Fruit fly (Drosophila melanogaster) whole organism, embryonic: ENCODE measurements around the gene CG13481.

Experiments used
- Antp ChIP-seq: fragments of 200-800 bp; sonication (Bioruptor generic); optimal IDR thresholded peaks from 3 replicates; lab custom pipeline; 2016; ENCODE audit warnings: missing biosample characterization, missing genetic modification characterization
- Bteb2 ChIP-seq: fragments of 200-800 bp; sonication (Bioruptor generic); optimal IDR thresholded peaks from 2 replicates; lab custom pipeline; 2016; ENCODE audit warnings: missing biosample characterization, missing genetic modification characterization
- CG13123 ChIP-seq: fragments of 200-800 bp; sonication (Bioruptor generic); optimal IDR thresholded peaks from 2 replicates; lab custom pipeline; 2016; ENCODE audit warnings: missing biosample characterization, missing genetic modification characterization
- CG13287 ChIP-seq: fragments of 200-800 bp; sonication (Bioruptor generic); IDR thresholded peaks from 2 replicates; pipeline ENCODE4 v1.3.6; 2022; ENCODE audit warnings: missing biosample characterization, missing genetic modification characterization; ENCODE audit not compliant: partially characterized antibody
- CG13296 ChIP-seq: fragments of 200-800 bp; sonication (Bioruptor generic); optimal IDR thresholded peaks from 3 replicates; lab custom pipeline; 2018; ENCODE audit warnings: missing biosample characterization, mild to moderate bottlenecking, missing genetic modification characterization
- CG13894 ChIP-seq: fragments of 200-800 bp; sonication (Bioruptor generic); optimal IDR thresholded peaks from 3 replicates; lab custom pipeline; 2018; ENCODE audit warnings: missing biosample characterization, mild to moderate bottlenecking, missing genetic modification characterization, moderate library complexity
- CG1529 ChIP-seq: fragments of 200-800 bp; sonication (Bioruptor generic); optimal IDR thresholded peaks from 3 replicates; lab custom pipeline; 2018; ENCODE audit warnings: missing biosample characterization, missing genetic modification characterization
- CG16815 ChIP-seq: fragments of 200-800 bp; sonication (Bioruptor generic); optimal IDR thresholded peaks from 3 replicates; lab custom pipeline; 2017; ENCODE audit warnings: missing biosample characterization, mild to moderate bottlenecking, missing genetic modification characterization
- CG17186 ChIP-seq: fragments of 200-800 bp; sonication (Bioruptor generic); optimal IDR thresholded peaks from 3 replicates; lab custom pipeline; 2017; ENCODE audit warnings: missing biosample characterization, missing genetic modification reagents, missing genetic modification characterization
- CG17829 ChIP-seq: fragments of 200-800 bp; optimal IDR thresholded peaks from 2 replicates; lab custom pipeline; 2019; ENCODE audit warnings: missing biosample characterization, mild to moderate bottlenecking, missing genetic modification characterization, moderate library complexity
- CG2120 ChIP-seq: fragments of 200-800 bp; sonication (Bioruptor generic); optimal IDR thresholded peaks from 3 replicates; lab custom pipeline; 2016; ENCODE audit warnings: missing biosample characterization, missing genetic modification characterization
- CG2129 ChIP-seq: fragments of 200-800 bp; sonication (Bioruptor generic); IDR thresholded peaks from 2 replicates; pipeline ENCODE4 v1.3.6; 2022; ENCODE audit warnings: missing biosample characterization, missing genetic modification characterization; ENCODE audit not compliant: partially characterized antibody
- CG33557 ChIP-seq: fragments of 200-800 bp; sonication (Bioruptor generic); optimal IDR thresholded peaks from 2 replicates; lab custom pipeline; 2019; ENCODE audit warnings: missing biosample characterization, mild to moderate bottlenecking, missing genetic modification characterization, moderate library complexity
- CG34376 ChIP-seq: fragments of 200-800 bp; sonication (Bioruptor generic); optimal IDR thresholded peaks from 2 replicates; lab custom pipeline; 2018; ENCODE audit warnings: missing biosample characterization, mild to moderate bottlenecking, missing genetic modification characterization
- CG4617 ChIP-seq: fragments of 200-800 bp; sonication (Bioruptor generic); optimal IDR thresholded peaks from 3 replicates; lab custom pipeline; 2016; ENCODE audit warnings: missing biosample characterization, missing genetic modification characterization, borderline replicate concordance
- CG6683 ChIP-seq: fragments of 200-800 bp; sonication (Bioruptor generic); optimal IDR thresholded peaks from 2 replicates; lab custom pipeline; 2017; ENCODE audit warnings: missing biosample characterization, mild to moderate bottlenecking, missing genetic modification characterization, missing genetic modification reagents
- CG6689 ChIP-seq: fragments of 200-800 bp; sonication (Bioruptor generic); IDR thresholded peaks from 2 replicates; pipeline ENCODE4 v1.3.6; 2022; ENCODE audit warnings: missing biosample characterization, missing genetic modification characterization
- CG7745 ChIP-seq: fragments of 200-800 bp; sonication (Bioruptor generic); optimal IDR thresholded peaks from 2 replicates; lab custom pipeline; 2018; ENCODE audit warnings: missing biosample characterization, mild to moderate bottlenecking, missing genetic modification characterization, moderate library complexity
- CG8089 ChIP-seq: fragments of 200-800 bp; sonication (Bioruptor generic); optimal IDR thresholded peaks from 3 replicates; lab custom pipeline; 2016; ENCODE audit warnings: missing biosample characterization, missing genetic modification characterization
- CG8281 ChIP-seq: fragments of 200-800 bp; sonication (Bioruptor generic); optimal IDR thresholded peaks from 2 replicates; lab custom pipeline; 2018; ENCODE audit warnings: missing biosample characterization, mild to moderate bottlenecking, missing genetic modification characterization, moderate library complexity
- CG8924 ChIP-seq: fragments of 200-800 bp; optimal IDR thresholded peaks from 3 replicates; lab custom pipeline; 2019; ENCODE audit warnings: missing biosample characterization, mild to moderate bottlenecking, missing genetic modification characterization, moderate library complexity
- E2f2 ChIP-seq: fragments of 200-800 bp; sonication (Bioruptor generic); IDR thresholded peaks from 2 replicates; pipeline ENCODE4 v1.3.6; 2022; ENCODE audit warnings: missing biosample characterization, missing genetic modification characterization
- Eip74EF ChIP-seq, 2 experiments: fragments of 200-800 bp in 1 of 2; fragments of >200 bp in 1 of 2; sonication (Bioruptor generic) in 1 of 2; optimal IDR thresholded peaks; 2 replicates each; lab custom pipeline; 2017 to 2019; ENCODE audit warnings: missing biosample characterization in 2 of 2, missing genetic modification characterization in 2 of 2, mild to moderate bottlenecking in 1 of 2, moderate library complexity in 1 of 2
- Hmx ChIP-seq: fragments of 200-800 bp; sonication (Bioruptor generic); optimal IDR thresholded peaks from 2 replicates; lab custom pipeline; 2016; ENCODE audit warnings: missing biosample characterization, missing genetic modification characterization
- Kr ChIP-seq: fragments of 200-800 bp; sonication (Bioruptor generic); optimal IDR thresholded peaks from 2 replicates; lab custom pipeline; 2017; ENCODE audit warnings: missing biosample characterization, mild to moderate bottlenecking, missing genetic modification characterization
- MTF-1 ChIP-seq: fragments of 200-800 bp; sonication (Bioruptor generic); optimal IDR thresholded peaks from 2 replicates; lab custom pipeline; 2018; ENCODE audit warnings: missing biosample characterization, mild to moderate bottlenecking, missing genetic modification characterization, borderline replicate concordance
- Mrtf ChIP-seq: fragments of 200-800 bp; sonication (Bioruptor generic); IDR thresholded peaks from 3 replicates; pipeline ENCODE4 v1.3.6; 2022; ENCODE audit warnings: missing biosample characterization, missing genetic modification characterization
- NC2β ChIP-seq: fragments of 200-800 bp; sonication (Bioruptor generic); optimal IDR thresholded peaks from 2 replicates; lab custom pipeline; 2016; ENCODE audit warnings: missing biosample characterization, missing genetic modification characterization
- Poxn ChIP-seq: fragments of 200-800 bp; sonication (Bioruptor generic); IDR thresholded peaks from 2 replicates; pipeline ENCODE4 v1.3.6; 2022; ENCODE audit warnings: missing biosample characterization, missing genetic modification characterization
- Sox100B ChIP-seq: fragments of 200-800 bp; sonication (Bioruptor generic); optimal IDR thresholded peaks from 3 replicates; lab custom pipeline; 2018; ENCODE audit warnings: missing biosample characterization, mild to moderate bottlenecking, missing genetic modification characterization
- Sox102F ChIP-seq: fragments of 200-800 bp; sonication (Bioruptor generic); optimal IDR thresholded peaks from 2 replicates; lab custom pipeline; 2018; ENCODE audit warnings: missing biosample characterization, mild to moderate bottlenecking, missing genetic modification characterization, moderate library complexity
- aop ChIP-seq: fragments of 200-800 bp; sonication (Bioruptor generic); IDR thresholded peaks from 2 replicates; pipeline ENCODE4 v1.3.6; 2022; ENCODE audit warnings: missing biosample characterization, missing genetic modification characterization
- bowl ChIP-seq: fragments of 200-800 bp; sonication (Bioruptor generic); IDR thresholded peaks from 2 replicates; pipeline ENCODE4 v1.3.6; 2022; ENCODE audit warnings: missing biosample characterization, missing genetic modification characterization
- dimm ChIP-seq: fragments of 200-800 bp; sonication (Bioruptor generic); IDR thresholded peaks from 2 replicates; pipeline ENCODE4 v1.3.6; 2022; ENCODE audit warnings: missing biosample characterization, missing genetic modification characterization
- dysf ChIP-seq: fragments of 200-800 bp; sonication (Bioruptor generic); IDR thresholded peaks from 3 replicates; pipeline ENCODE4 v1.3.6; 2022; ENCODE audit warnings: missing biosample characterization, missing genetic modification characterization
- gce ChIP-seq: fragments of 200-800 bp; sonication (Bioruptor generic); IDR thresholded peaks from 3 replicates; pipeline ENCODE4 v1.3.6; 2022; ENCODE audit warnings: missing biosample characterization, missing genetic modification characterization
- gcm ChIP-seq: fragments of 200-800 bp; sonication (Bioruptor generic); optimal IDR thresholded peaks from 2 replicates; lab custom pipeline; 2019; ENCODE audit warnings: missing biosample characterization, mild to moderate bottlenecking, missing genetic modification characterization, moderate library complexity
- hkb ChIP-seq, 2 experiments: fragments of 200-800 bp in 1 of 2; fragments of >200 bp in 1 of 2; sonication (Bioruptor generic) in 1 of 2; IDR thresholded peaks in 1 of 2; optimal IDR thresholded peaks in 1 of 2; 2 replicates each; pipeline versions ENCODE4 v1.3.6 to Lab custom; 2017 to 2022; ENCODE audit warnings: missing biosample characterization in 1 of 2, missing genetic modification characterization in 1 of 2
- lola ChIP-seq, 3 experiments: fragments of >200 bp in 2 of 3; fragments of 200-800 bp in 1 of 3; sonication (Bioruptor generic) in 1 of 3; optimal IDR thresholded peaks; 2 replicates each; lab custom pipeline; 2017 to 2019; ENCODE audit warnings: missing biosample characterization in 3 of 3, missing genetic modification characterization in 3 of 3, mild to moderate bottlenecking in 1 of 3, moderate library complexity in 1 of 3
- luna ChIP-seq: fragments of 200-800 bp; sonication (Bioruptor generic); optimal IDR thresholded peaks from 2 replicates; lab custom pipeline; 2016; ENCODE audit warnings: missing biosample characterization, missing genetic modification characterization
- nau ChIP-seq: fragments of 200-800 bp; sonication (Bioruptor generic); optimal IDR thresholded peaks from 3 replicates; lab custom pipeline; 2017; ENCODE audit warnings: missing biosample characterization, mild to moderate bottlenecking, missing genetic modification characterization, missing genetic modification reagents
- pho ChIP-seq: fragments of 200-800 bp; sonication (Bioruptor generic); optimal IDR thresholded peaks from 2 replicates; lab custom pipeline; 2016; ENCODE audit warnings: missing biosample characterization, missing genetic modification characterization
- pros ChIP-seq: fragments of 200-800 bp; sonication (Bioruptor generic); optimal IDR thresholded peaks from 3 replicates; lab custom pipeline; 2019; ENCODE audit warnings: missing biosample characterization, mild to moderate bottlenecking, missing genetic modification characterization, moderate library complexity
- pum ChIP-seq: fragments of 200-800 bp; sonication (Bioruptor generic); optimal IDR thresholded peaks from 2 replicates; lab custom pipeline; 2016; ENCODE audit warnings: missing biosample characterization, missing genetic modification characterization
- ro ChIP-seq: fragments of 200-800 bp; sonication (Bioruptor generic); IDR thresholded peaks from 2 replicates; pipeline ENCODE4 v1.3.6; 2022; ENCODE audit warnings: missing biosample characterization, missing genetic modification characterization
- sd ChIP-seq: fragments of 200-800 bp; sonication (Bioruptor generic); optimal IDR thresholded peaks from 3 replicates; lab custom pipeline; 2018; ENCODE audit warnings: missing biosample characterization, mild to moderate bottlenecking, missing genetic modification characterization, moderate library complexity
- sna ChIP-seq: fragments of 200-800 bp; sonication (Bioruptor generic); IDR thresholded peaks from 2 replicates; pipeline ENCODE4 v1.3.6; 2022; ENCODE audit warnings: missing biosample characterization, missing genetic modification characterization; ENCODE audit not compliant: partially characterized antibody
- ssp ChIP-seq: fragments of 200-800 bp; sonication (Bioruptor generic); IDR thresholded peaks from 2 replicates; pipeline ENCODE4 v1.3.6; 2022; ENCODE audit warnings: missing biosample characterization, missing genetic modification characterization
- trh ChIP-seq: fragments of 200-800 bp; sonication (Bioruptor generic); optimal IDR thresholded peaks from 2 replicates; lab custom pipeline; 2016; ENCODE audit warnings: missing biosample characterization, missing genetic modification characterization
- yki ChIP-seq: fragments of >200 bp; optimal IDR thresholded peaks from 3 replicates; lab custom pipeline; 2018
- zfh2 ChIP-seq: fragments of 200-800 bp; sonication (Bioruptor generic); optimal IDR thresholded peaks from 2 replicates; lab custom pipeline; 2016; ENCODE audit warnings: missing biosample characterization, missing genetic modification characterization

Gene CG13481

DNA sequence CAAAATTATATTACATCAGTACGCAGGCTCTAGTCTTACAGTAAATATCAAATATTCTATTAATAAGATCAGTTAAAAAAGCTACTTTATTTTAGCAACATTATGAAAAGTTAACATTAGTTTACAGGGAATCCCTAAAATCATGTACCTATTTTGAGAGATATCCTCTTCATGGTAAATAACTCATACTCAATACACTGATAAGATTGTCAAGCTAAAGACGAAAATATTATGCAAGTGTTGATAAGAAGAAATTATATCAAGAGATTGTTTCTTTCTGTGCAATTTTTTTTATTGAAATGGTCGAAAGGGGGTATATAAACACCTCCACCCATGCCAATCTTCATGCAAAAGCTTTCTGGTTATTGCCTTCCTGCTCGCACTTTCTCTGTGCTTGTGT lies 41.1 kb downstream of the CG13481 start (continued):
- TF ChIP-seq dysf (GFP tag; lab: Robert Waterston, UW), result 0 out of 3 replicates have a peak, but pooled peaks have one; percentile 18
- no peak for TF ChIP-seq ro (GFP tag; lab: Robert Waterston, UW)
- peak; percentile 50 for TF ChIP-seq CG2120
- peak; percentile 7 for TF ChIP-seq CG17829 (tag; lab: Kevin White, UChicago)
- no peak for TF ChIP-seq hkb (optimal IDR thresholded peaks at IDR 0.05; lab: Kevin White, UChicago)
- TF ChIP-seq hkb (GFP tag; IDR thresholded peaks at IDR 0.05; lab: Robert Waterston, UW), result no peak
- TF ChIP-seq CG13287 (GFP tag; lab: Robert Waterston, UW), result no peak
- TF ChIP-seq CG6683 (GFP tag; lab: Kevin White, UChicago), result no peak
- TF ChIP-seq trh (GFP tag; lab: Kevin White, UChicago), result no peak
- peak; percentile 18; the same call in 1 of the 2 replicates for TF ChIP-seq Poxn (GFP tag; lab: Robert Waterston, UW)
- TF ChIP-seq CG13296, result no peak
- TF ChIP-seq CG8281, result peak; percentile 30
- TF ChIP-seq NC2β (GFP tag; lab: Kevin White, UChicago), result no peak
- no peak for TF ChIP-seq CG34376 (GFP tag; lab: Kevin White, UChicago)
- TF ChIP-seq zfh2 (GFP tag; lab: Kevin White, UChicago), result no peak
- no peak for TF ChIP-seq CG8089 (GFP tag; lab: Kevin White, UChicago)
- TF ChIP-seq CG17186 (GFP tag; lab: Kevin White, UChicago), result no peak
- no peak for TF ChIP-seq Hmx (GFP tag; lab: Kevin White, UChicago)
- no peak for TF ChIP-seq gce (GFP tag; lab: Robert Waterston, UW)
- TF ChIP-seq Sox100B (GFP tag; lab: Kevin White, UChicago), result peak; percentile 52
- TF ChIP-seq aop (GFP tag; lab: Robert Waterston, UW), result no peak
- no peak for TF ChIP-seq CG13894 (tag; lab: Kevin White, UChicago)
- TF ChIP-seq CG4617 (GFP tag; lab: Kevin White, UChicago), result no peak
- no peak for TF ChIP-seq MTF-1
- no peak for TF ChIP-seq Kr (GFP tag; lab: Kevin White, UChicago)
- no peak for TF ChIP-seq pum (GFP tag; lab: Kevin White, UChicago)
- peak; percentile 48 for TF ChIP-seq CG8924 (tag; lab: Kevin White, UChicago)
- no peak for TF ChIP-seq CG6689
- TF ChIP-seq CG33557 (GFP tag; lab: Kevin White, UChicago), result no peak
- peak in 1 of 3 experiments; percentile 34 for TF ChIP-seq lola (GFP tag; optimal IDR thresholded peaks at IDR 0.05; lab: Kevin White, UChicago)
- no peak for TF ChIP-seq CG7745 (tag; lab: Kevin White, UChicago)
- TF ChIP-seq Eip74EF (GFP tag; optimal IDR thresholded peaks at IDR 0.05; lab: Kevin White, UChicago), result no peak
- TF ChIP-seq gcm (GFP tag; lab: Kevin White, UChicago), result no peak
- no peak for TF ChIP-seq pros (GFP tag; lab: Kevin White, UChicago)
- TF ChIP-seq Mrtf (GFP tag; lab: Robert Waterston, UW), result no peak
- no peak for TF ChIP-seq CG2129
- no peak for TF ChIP-seq pho (GFP tag; lab: Kevin White, UChicago)
- no peak for TF ChIP-seq CG16815 (GFP tag; lab: Kevin White, UChicago)
- TF ChIP-seq CG1529 (GFP tag; lab: Kevin White, UChicago), result peak; percentile 26
- no peak for TF ChIP-seq yki
- TF ChIP-seq nau (GFP tag; lab: Kevin White, UChicago), result no peak
- peak; percentile 56 for TF ChIP-seq Sox102F (GFP tag; lab: Kevin White, UChicago)
- no peak for TF ChIP-seq Antp (GFP tag; lab: Kevin White, UChicago)
- TF ChIP-seq luna (GFP tag; lab: Kevin White, UChicago), result no peak
- no peak for TF ChIP-seq ssp (GFP tag; lab: Robert Waterston, UW)
- no peak for TF ChIP-seq sna (GFP tag; lab: Robert Waterston, UW)
- TF ChIP-seq bowl (GFP tag; lab: Robert Waterston, UW), result no peak
- no peak for TF ChIP-seq Bteb2 (GFP tag; lab: Kevin White, UChicago)
- TF ChIP-seq dimm (GFP tag; lab: Robert Waterston, UW), result no peak
- TF ChIP-seq E2f2 (GFP tag; lab: Robert Waterston, UW), result no peak
- TF ChIP-seq sd (tag; lab: Kevin White, UChicago), result no peak
- no peak for TF ChIP-seq CG13123 (GFP tag; lab: Kevin White, UChicago)
